Worm (Caenorhabditis elegans): ENCODE measurements around the gene F17C8.9.

DNA sequence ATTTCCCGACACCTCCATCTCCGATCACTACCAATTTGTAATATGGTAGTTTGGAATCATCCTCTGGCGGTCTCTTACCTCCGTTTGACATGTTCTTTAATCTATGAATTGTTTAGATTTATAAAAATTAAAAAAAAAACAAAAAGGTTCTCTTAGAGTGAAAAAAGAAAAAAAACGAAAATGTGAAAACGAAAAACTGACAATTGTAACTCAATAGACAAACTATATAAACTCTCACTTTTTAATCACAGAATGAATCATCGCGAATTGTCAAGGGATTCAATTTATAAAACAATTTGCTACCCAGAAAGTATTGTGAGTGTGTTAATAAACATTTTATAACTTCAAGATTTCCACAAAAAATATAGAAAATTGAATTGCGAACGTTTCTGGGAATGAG is 5.8 kb downstream of the F17C8.9 start, which contains the start of gene ras-2:
- TF ChIP-seq nhr-28 (tag; optimal IDR thresholded peaks at IDR 0.05) (no peak), ztf-11 (tag; optimal IDR thresholded peaks at IDR 0.05) (no peak), nhr-11 (tag; optimal IDR thresholded peaks at IDR 0.05) (no peak), nhr-77 (tag; optimal IDR thresholded peaks at IDR 0.05) (no peak), pqm-1 (tag; optimal IDR thresholded peaks at IDR 0.05) (no peak), fkh-10 (GFP tag; optimal IDR thresholded peaks at IDR 0.05) (no peak), unc-86 (tag; optimal IDR thresholded peaks at IDR 0.05) (no peak), elt-3 (tag; optimal IDR thresholded peaks at IDR 0.05) (no peak)
